Fruit fly (Drosophila melanogaster) whole organism, embryonic: ENCODE results near the gene CG11655.
A peak's percentile ranks its signal among the peaks of the same experiment; 100 is the strongest.

Experiments used
- CG10431 ChIP-seq: fragments of 200-800 bp; sonication (Bioruptor generic); optimal IDR thresholded peaks from 3 replicates; lab custom pipeline; 2018; ENCODE audit warnings: missing biosample characterization, mild to moderate bottlenecking, missing genetic modification characterization
- CG12769 ChIP-seq: fragments of 200-800 bp; sonication (Bioruptor generic); optimal IDR thresholded peaks from 2 replicates; lab custom pipeline; 2019; ENCODE audit warnings: missing biosample characterization, mild to moderate bottlenecking, missing genetic modification characterization, moderate library complexity
- CG13296 ChIP-seq: fragments of 200-800 bp; sonication (Bioruptor generic); optimal IDR thresholded peaks from 3 replicates; lab custom pipeline; 2018; ENCODE audit warnings: missing biosample characterization, mild to moderate bottlenecking, missing genetic modification characterization
- CG14710 ChIP-seq: fragments of 200-800 bp; sonication (Bioruptor generic); optimal IDR thresholded peaks from 3 replicates; lab custom pipeline; 2019; ENCODE audit warnings: missing biosample characterization, mild to moderate bottlenecking, missing genetic modification characterization, moderate library complexity
- CG14965 ChIP-seq: fragments of 200-800 bp; sonication (Bioruptor generic); optimal IDR thresholded peaks from 2 replicates; lab custom pipeline; 2016; ENCODE audit warnings: missing biosample characterization, missing genetic modification characterization, borderline replicate concordance
- CG15514 ChIP-seq: fragments of 200-800 bp; sonication (Bioruptor generic); optimal IDR thresholded peaks from 3 replicates; lab custom pipeline; 2017; ENCODE audit warnings: missing biosample characterization, missing genetic modification characterization, mild to moderate bottlenecking, moderate library complexity, missing genetic modification reagents
- CG17361 ChIP-seq: fragments of 200-800 bp; sonication (Bioruptor generic); IDR thresholded peaks from 3 replicates; pipeline ENCODE4 v1.3.6; 2022; ENCODE audit warnings: missing biosample characterization, missing genetic modification characterization
- CG17802 ChIP-seq: fragments of 200-800 bp; sonication (Bioruptor generic); optimal IDR thresholded peaks from 2 replicates; lab custom pipeline; 2018; ENCODE audit warnings: missing biosample characterization, mild to moderate bottlenecking, missing genetic modification characterization, moderate library complexity
- CG32767 ChIP-seq: fragments of 200-800 bp; sonication (Bioruptor generic); IDR thresholded peaks from 2 replicates; pipeline ENCODE4 v1.3.6; 2022; ENCODE audit warnings: missing biosample characterization, missing genetic modification characterization
- CG34376 ChIP-seq: fragments of 200-800 bp; sonication (Bioruptor generic); optimal IDR thresholded peaks from 2 replicates; lab custom pipeline; 2018; ENCODE audit warnings: missing biosample characterization, mild to moderate bottlenecking, missing genetic modification characterization
- CG5180 ChIP-seq: fragments of 200-800 bp; sonication (Bioruptor generic); optimal IDR thresholded peaks from 3 replicates; lab custom pipeline; 2017; ENCODE audit warnings: missing biosample characterization, missing genetic modification characterization, mild to moderate bottlenecking, moderate library complexity, missing genetic modification reagents
- CG8388 ChIP-seq: fragments of 200-800 bp; sonication (Bioruptor generic); optimal IDR thresholded peaks from 2 replicates; lab custom pipeline; 2019; ENCODE audit warnings: missing biosample characterization, mild to moderate bottlenecking, missing genetic modification characterization, moderate library complexity
- CG9609 ChIP-seq: fragments of 200-800 bp; sonication (Bioruptor generic); optimal IDR thresholded peaks from 3 replicates; lab custom pipeline; 2016; ENCODE audit warnings: missing biosample characterization, missing genetic modification characterization
- CkIIα-i1 ChIP-seq: fragments of 200-800 bp; sonication (Bioruptor generic); IDR thresholded peaks from 2 replicates; pipeline ENCODE4 v1.3.6; 2022; ENCODE audit warnings: missing biosample characterization, missing genetic modification characterization
- Deaf1 ChIP-seq: fragments of 200-800 bp; optimal IDR thresholded peaks from 3 replicates; lab custom pipeline; 2019; ENCODE audit warnings: missing biosample characterization, mild to moderate bottlenecking, missing genetic modification characterization, moderate library complexity
- Drgx ChIP-seq: fragments of 200-800 bp; sonication (Bioruptor generic); IDR thresholded peaks from 2 replicates; pipeline ENCODE4 v1.3.6; 2022; ENCODE audit warnings: missing biosample characterization, missing genetic modification characterization
- Ets65A ChIP-seq: fragments of 200-800 bp; sonication (Bioruptor generic); peaks from one replicate; lab custom pipeline; 2016; ENCODE audit warnings: missing biosample characterization, missing genetic modification characterization
- HHEX ChIP-seq: fragments of 200-800 bp; sonication (Bioruptor generic); optimal IDR thresholded peaks from 3 replicates; lab custom pipeline; 2017; ENCODE audit warnings: missing biosample characterization, mild to moderate bottlenecking, missing genetic modification characterization, missing genetic modification reagents
- HLH54F ChIP-seq: fragments of 200-800 bp; sonication (Bioruptor generic); optimal IDR thresholded peaks from 3 replicates; lab custom pipeline; 2016; ENCODE audit warnings: missing biosample characterization, missing genetic modification characterization
- Hmr ChIP-seq: fragments of 200-800 bp; sonication (Bioruptor generic); optimal IDR thresholded peaks from 3 replicates; lab custom pipeline; 2017; ENCODE audit warnings: mild to moderate bottlenecking, missing biosample characterization, missing genetic modification reagents, missing genetic modification characterization
- MTF-1 ChIP-seq: fragments of 200-800 bp; sonication (Bioruptor generic); optimal IDR thresholded peaks from 2 replicates; lab custom pipeline; 2018; ENCODE audit warnings: missing biosample characterization, mild to moderate bottlenecking, missing genetic modification characterization, borderline replicate concordance
- Med ChIP-seq: fragments of 200-800 bp; sonication (Bioruptor generic); peaks from one replicate; lab custom pipeline; 2016; ENCODE audit warnings: missing biosample characterization, missing genetic modification characterization, mild to moderate bottlenecking, inconsistent platforms, moderate library complexity
- Meics ChIP-seq: fragments of 200-800 bp; sonication (Bioruptor generic); optimal IDR thresholded peaks from 2 replicates; lab custom pipeline; 2017; ENCODE audit warnings: missing biosample characterization, mild to moderate bottlenecking, missing genetic modification characterization
- Pdp1 ChIP-seq, 2 experiments: fragments of 200-800 bp; sonication (Bioruptor generic); optimal IDR thresholded peaks; 3 replicates each; lab custom pipeline; 2016; ENCODE audit warnings: missing biosample characterization in 2 of 2, missing genetic modification characterization in 2 of 2, mild to moderate bottlenecking in 1 of 2, moderate library complexity in 1 of 2
- Trl ChIP-seq, 3 experiments: fragments of >200 bp in 2 of 3; fragments of 200-800 bp in 1 of 3; sonication (Bioruptor generic) in 1 of 3; optimal IDR thresholded peaks; 2 replicates in 1 of 3; 3 replicates in 2 of 3; lab custom pipeline; 2016 to 2017; ENCODE audit warnings: missing biosample characterization in 1 of 3, missing genetic modification characterization in 1 of 3
- cas ChIP-seq: fragments of 200-800 bp; sonication (Bioruptor generic); IDR thresholded peaks from 2 replicates; pipeline ENCODE4 v1.3.6; 2022; ENCODE audit warnings: missing biosample characterization, missing genetic modification characterization
- chn ChIP-seq: fragments of 200-800 bp; sonication (Bioruptor generic); optimal IDR thresholded peaks from 2 replicates; lab custom pipeline; 2016; ENCODE audit warnings: missing biosample characterization, missing genetic modification characterization
- crp ChIP-seq, 2 experiments: fragments of 200-800 bp; sonication (Bioruptor generic); optimal IDR thresholded peaks; 2 replicates in 1 of 2; 3 replicates in 1 of 2; lab custom pipeline; 2017; ENCODE audit warnings: missing biosample characterization in 2 of 2, missing genetic modification characterization in 2 of 2, mild to moderate bottlenecking in 1 of 2, moderate library complexity in 1 of 2
- disco-r ChIP-seq: fragments of 200-800 bp; sonication (Bioruptor generic); optimal IDR thresholded peaks from 2 replicates; lab custom pipeline; 2016; ENCODE audit warnings: missing biosample characterization, missing genetic modification characterization
- ems ChIP-seq: fragments of 200-800 bp; sonication (Bioruptor generic); optimal IDR thresholded peaks from 3 replicates; lab custom pipeline; 2016; ENCODE audit warnings: missing biosample characterization, missing genetic modification characterization
- exex ChIP-seq: fragments of 200-800 bp; sonication (Bioruptor generic); optimal IDR thresholded peaks from 4 replicates; lab custom pipeline; 2018; ENCODE audit warnings: missing biosample characterization, mild to moderate bottlenecking, missing genetic modification characterization, moderate library complexity
- fd3F ChIP-seq: fragments of 200-800 bp; sonication (Bioruptor generic); optimal IDR thresholded peaks from 2 replicates; lab custom pipeline; 2018; ENCODE audit warnings: missing biosample characterization, mild to moderate bottlenecking, missing genetic modification characterization, moderate library complexity
- gcm2 ChIP-seq: fragments of 200-800 bp; sonication (Bioruptor generic); optimal IDR thresholded peaks from 2 replicates; lab custom pipeline; 2016; ENCODE audit warnings: missing biosample characterization, missing genetic modification characterization
- grau ChIP-seq: fragments of 200-800 bp; optimal IDR thresholded peaks from 3 replicates; lab custom pipeline; 2019; ENCODE audit warnings: missing biosample characterization, mild to moderate bottlenecking, missing genetic modification characterization, moderate library complexity
- grn ChIP-seq: fragments of 200-800 bp; sonication (Bioruptor generic); optimal IDR thresholded peaks from 3 replicates; lab custom pipeline; 2017; ENCODE audit warnings: missing biosample characterization, missing genetic modification characterization
- gsb-n ChIP-seq: fragments of 200-800 bp; sonication (Bioruptor generic); optimal IDR thresholded peaks from 3 replicates; lab custom pipeline; 2018; ENCODE audit warnings: missing biosample characterization, mild to moderate bottlenecking, missing genetic modification characterization
- hb ChIP-seq: fragments of 200-800 bp; sonication (Bioruptor generic); IDR thresholded peaks from 3 replicates; pipeline ENCODE4 v1.3.6; 2022; ENCODE audit warnings: missing biosample characterization, missing genetic modification characterization; ENCODE audit not compliant: partially characterized antibody
- kni ChIP-seq: fragments of 200-800 bp; sonication (Bioruptor generic); optimal IDR thresholded peaks from 3 replicates; lab custom pipeline; 2017; ENCODE audit warnings: mild to moderate bottlenecking, missing biosample characterization, missing genetic modification reagents, missing genetic modification characterization
- lab ChIP-seq: fragments of 200-800 bp; sonication (Bioruptor generic); optimal IDR thresholded peaks from 3 replicates; lab custom pipeline; 2017; ENCODE audit warnings: missing biosample characterization, missing genetic modification characterization, mild to moderate bottlenecking, moderate library complexity, missing genetic modification reagents
- mirr ChIP-seq: fragments of 200-800 bp; sonication (Bioruptor generic); optimal IDR thresholded peaks from 3 replicates; lab custom pipeline; 2018; ENCODE audit warnings: missing biosample characterization, mild to moderate bottlenecking, missing genetic modification characterization
- nerfin-2 ChIP-seq: fragments of 200-800 bp; sonication (Bioruptor generic); IDR thresholded peaks from 2 replicates; pipeline ENCODE4 v1.3.6; 2022; ENCODE audit warnings: missing biosample characterization, missing genetic modification characterization; ENCODE audit not compliant: partially characterized antibody
- sd ChIP-seq: fragments of 200-800 bp; sonication (Bioruptor generic); optimal IDR thresholded peaks from 3 replicates; lab custom pipeline; 2018; ENCODE audit warnings: missing biosample characterization, mild to moderate bottlenecking, missing genetic modification characterization, moderate library complexity
- sens ChIP-seq: fragments of 200-800 bp; sonication (Bioruptor generic); peaks from one replicate; lab custom pipeline; 2016; ENCODE audit warnings: missing biosample characterization, missing genetic modification characterization
- sug ChIP-seq: fragments of 200-800 bp; optimal IDR thresholded peaks from 2 replicates; lab custom pipeline; 2019; ENCODE audit warnings: missing biosample characterization, mild to moderate bottlenecking, missing genetic modification characterization, moderate library complexity
- tup ChIP-seq: fragments of 200-800 bp; sonication (Bioruptor generic); optimal IDR thresholded peaks from 2 replicates; lab custom pipeline; 2016; ENCODE audit warnings: missing biosample characterization, mild to moderate bottlenecking, missing genetic modification characterization, moderate library complexity
- wdn ChIP-seq: fragments of 200-800 bp; sonication (Bioruptor generic); IDR thresholded peaks from 2 replicates; pipeline ENCODE4 v1.3.6; 2022; ENCODE audit warnings: missing biosample characterization, missing genetic modification characterization

The CG11655 gene

dm6 chrX:15499996-15500904 is 47.0 kb downstream of the CG11655 start (continued):
- TF ChIP-seq fd3F (no peak), CG13296 (GFP tag; lab: Kevin White, UChicago) (no peak), crp (GFP tag; optimal IDR thresholded peaks at IDR 0.05; lab: Kevin White, UChicago) (no peak), CG14710 (tag; lab: Kevin White, UChicago) (no peak), Drgx (GFP tag; lab: Robert Waterston, UW) (no peak), gsb-n (tag; lab: Kevin White, UChicago) (no peak), exex (tag; lab: Kevin White, UChicago) (peak; percentile 94), ems (GFP tag; lab: Kevin White, UChicago) (no peak), tup (GFP tag; lab: Kevin White, UChicago) (no peak), CG32767 (GFP tag; lab: Robert Waterston, UW) (no peak), grau (tag; lab: Kevin White, UChicago) (no peak), sug (peak; percentile 30), chn (GFP tag; lab: Kevin White, UChicago) (no peak), CG9609 (GFP tag; lab: Kevin White, UChicago) (no peak), CG12769 (tag; lab: Kevin White, UChicago) (no peak), CG8388 (no peak), Ets65A (GFP tag; lab: Kevin White, UChicago) (peak; percentile 16), disco-r (GFP tag; lab: Kevin White, UChicago) (no peak), nerfin-2 (GFP tag; lab: Robert Waterston, UW) (no peak), CG17802 (tag; lab: Kevin White, UChicago) (no peak), sd (tag; lab: Kevin White, UChicago) (peak; percentile 93), Pdp1 (GFP tag; optimal IDR thresholded peaks at IDR 0.05; lab: Kevin White, UChicago) (peak in 1 of 2 experiments; percentile 5), gcm2 (GFP tag; lab: Kevin White, UChicago) (no peak), CG5180 (GFP tag; lab: Kevin White, UChicago) (no peak), CkIIα-i1 (GFP tag; lab: Robert Waterston, UW) (no peak), CG17361 (GFP tag; lab: Robert Waterston, UW) (no peak), CG14965 (GFP tag; lab: Kevin White, UChicago) (no peak)

DNA sequence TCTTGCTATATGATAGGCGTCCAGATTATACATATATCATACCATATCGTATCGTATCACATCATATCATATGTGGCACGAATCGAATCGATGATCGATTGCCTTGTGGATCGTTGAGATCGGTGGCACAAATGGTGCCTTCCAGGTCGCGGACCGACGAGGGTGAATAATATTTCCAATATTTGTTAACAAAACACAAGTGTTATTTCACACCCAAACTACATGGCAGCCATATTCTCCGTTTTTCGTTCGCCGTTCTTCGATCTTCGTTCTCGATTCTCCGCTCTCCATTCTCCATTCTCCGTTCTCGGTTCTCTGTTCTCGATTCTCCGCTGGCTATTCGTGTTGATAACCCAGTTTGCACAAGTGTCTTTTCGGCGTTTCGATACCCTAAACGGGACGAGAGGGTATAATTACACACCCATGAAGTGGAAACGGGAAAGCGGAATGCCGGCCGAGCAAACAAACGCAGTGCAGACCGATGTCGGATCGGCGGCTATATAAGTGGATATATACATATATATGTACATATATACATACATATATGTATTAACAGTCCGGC is 48.5 kb downstream of the CG11655 start:
- TF ChIP-seq Trl (optimal IDR thresholded peaks at IDR 0.05; lab: Kevin White, UChicago) (peak in 1 of 2 experiments; percentile 5), Trl (GFP tag; optimal IDR thresholded peaks at IDR 0.05; lab: Kevin White, UChicago) (no peak), MTF-1 (GFP tag; lab: Kevin White, UChicago) (peak; percentile 14), CG34376 (GFP tag; lab: Kevin White, UChicago) (peak; percentile 28), cas (GFP tag; lab: Robert Waterston, UW) (no peak), HHEX (peak; percentile 22), Med (peak; percentile 68), Deaf1 (peak; percentile 14), grn (GFP tag; lab: Kevin White, UChicago) (peak; percentile 37), Meics (GFP tag; lab: Kevin White, UChicago) (peak; percentile 21), sens (GFP tag; lab: Kevin White, UChicago) (peak; percentile 37), exex (tag; lab: Kevin White, UChicago) (no peak), HLH54F (no peak), CG12769 (tag; lab: Kevin White, UChicago) (peak; percentile 5), CG15514 (peak; percentile 5), lab (GFP tag; lab: Kevin White, UChicago) (peak; percentile 60), CG10431 (GFP tag; lab: Kevin White, UChicago) (peak; percentile 19), mirr (peak; percentile 23), kni (GFP tag; lab: Kevin White, UChicago) (peak; percentile 31), wdn (GFP tag; lab: Robert Waterston, UW) (no peak), hb (no peak), Hmr (peak; percentile 6)
